Fruit fly (Drosophila melanogaster) whole organism, embryonic: ENCODE results near the gene CG6959.

Experiments
- Abd-B ChIP-seq: fragments of 200-800 bp; sonication (Bioruptor generic); optimal IDR thresholded peaks from 2 replicates; lab custom pipeline; 2018; ENCODE audit warnings: missing biosample characterization, mild to moderate bottlenecking, missing genetic modification characterization, moderate library complexity
- Atf-2 ChIP-seq: fragments of 200-800 bp; sonication (Bioruptor generic); optimal IDR thresholded peaks from 2 replicates; lab custom pipeline; 2016; ENCODE audit warnings: missing biosample characterization, missing genetic modification characterization
- BEAF-32 ChIP-seq: fragments of 200-800 bp; sonication (Bioruptor generic); optimal IDR thresholded peaks from 3 replicates; lab custom pipeline; 2017; ENCODE audit warnings: missing biosample characterization, missing genetic modification characterization, mild to moderate bottlenecking, moderate library complexity, missing genetic modification reagents
- CG11085 ChIP-seq: fragments of 200-800 bp; sonication (Bioruptor generic); IDR thresholded peaks from 2 replicates; pipeline ENCODE4 v1.3.6; 2022; ENCODE audit warnings: missing biosample characterization, missing genetic modification characterization
- CG11695 ChIP-seq: fragments of 200-800 bp; sonication (Bioruptor generic); IDR thresholded peaks from 3 replicates; pipeline ENCODE4 v1.3.6; 2022; ENCODE audit warnings: missing biosample characterization, missing genetic modification characterization
- CG1233 ChIP-seq: fragments of 200-800 bp; sonication (Bioruptor generic); optimal IDR thresholded peaks from 4 replicates; lab custom pipeline; 2018; ENCODE audit warnings: missing biosample characterization, mild to moderate bottlenecking, missing genetic modification characterization
- CG15601 ChIP-seq: fragments of 200-800 bp; sonication (Bioruptor generic); optimal IDR thresholded peaks from 3 replicates; lab custom pipeline; 2019; ENCODE audit warnings: missing biosample characterization, mild to moderate bottlenecking, missing genetic modification characterization, moderate library complexity
- CG15696 ChIP-seq: fragments of 200-800 bp; sonication (Bioruptor generic); optimal IDR thresholded peaks from 2 replicates; lab custom pipeline; 2019; ENCODE audit warnings: missing biosample characterization, mild to moderate bottlenecking, missing genetic modification characterization, moderate library complexity
- CG34376 ChIP-seq: fragments of 200-800 bp; sonication (Bioruptor generic); optimal IDR thresholded peaks from 2 replicates; lab custom pipeline; 2018; ENCODE audit warnings: missing biosample characterization, mild to moderate bottlenecking, missing genetic modification characterization
- CG3995 ChIP-seq: fragments of 200-800 bp; sonication (Bioruptor generic); optimal IDR thresholded peaks from 3 replicates; lab custom pipeline; 2016; ENCODE audit warnings: missing biosample characterization, missing genetic modification characterization
- CG42726 ChIP-seq: fragments of 200-800 bp; sonication (Bioruptor generic); IDR thresholded peaks from 2 replicates; pipeline ENCODE4 v1.3.6; 2022; ENCODE audit warnings: missing biosample characterization, missing genetic modification characterization; ENCODE audit not compliant: partially characterized antibody
- CG4360 ChIP-seq: fragments of 200-800 bp; sonication (Bioruptor generic); IDR thresholded peaks from 2 replicates; pipeline ENCODE4 v1.3.6; 2022; ENCODE audit warnings: missing biosample characterization, missing genetic modification characterization
- CG5180 ChIP-seq: fragments of 200-800 bp; sonication (Bioruptor generic); optimal IDR thresholded peaks from 3 replicates; lab custom pipeline; 2017; ENCODE audit warnings: missing biosample characterization, missing genetic modification characterization, mild to moderate bottlenecking, moderate library complexity, missing genetic modification reagents
- CG7745 ChIP-seq: fragments of 200-800 bp; sonication (Bioruptor generic); optimal IDR thresholded peaks from 2 replicates; lab custom pipeline; 2018; ENCODE audit warnings: missing biosample characterization, mild to moderate bottlenecking, missing genetic modification characterization, moderate library complexity
- CG7963 ChIP-seq: fragments of 200-800 bp; sonication (Bioruptor generic); IDR thresholded peaks from 3 replicates; pipeline ENCODE4 v1.3.6; 2022; ENCODE audit warnings: missing biosample characterization, missing genetic modification characterization; ENCODE audit not compliant: partially characterized antibody
- CG8924 ChIP-seq: fragments of 200-800 bp; optimal IDR thresholded peaks from 3 replicates; lab custom pipeline; 2019; ENCODE audit warnings: missing biosample characterization, mild to moderate bottlenecking, missing genetic modification characterization, moderate library complexity
- CG9876 ChIP-seq: fragments of 200-800 bp; sonication (Bioruptor generic); optimal IDR thresholded peaks from 2 replicates; lab custom pipeline; 2016; ENCODE audit warnings: missing biosample characterization, missing genetic modification characterization
- CoRest ChIP-seq: fragments of 200-800 bp; sonication (Bioruptor generic); optimal IDR thresholded peaks from 3 replicates; lab custom pipeline; 2018; ENCODE audit warnings: missing biosample characterization, mild to moderate bottlenecking, missing genetic modification characterization, moderate library complexity
- Dad ChIP-seq: fragments of 200-800 bp; sonication (Bioruptor generic); optimal IDR thresholded peaks from 3 replicates; lab custom pipeline; 2016; ENCODE audit warnings: missing biosample characterization, missing genetic modification characterization
- Doc3 ChIP-seq: fragments of 200-800 bp; sonication (Bioruptor generic); IDR thresholded peaks from 3 replicates; pipeline ENCODE4 v1.3.6; 2022; ENCODE audit warnings: missing biosample characterization, missing genetic modification characterization; ENCODE audit not compliant: partially characterized antibody
- GATAe ChIP-seq: fragments of 200-800 bp; sonication (Bioruptor generic); conservative IDR thresholded peaks from 2 replicates; pipeline ENCODE4 v1.3.6; 2022; ENCODE audit warnings: missing biosample characterization, missing genetic modification characterization
- Hr78 ChIP-seq, 2 experiments: fragments of 200-800 bp in 1 of 2; fragments of >200 bp in 1 of 2; sonication (Bioruptor generic) in 1 of 2; optimal IDR thresholded peaks; 2 replicates each; lab custom pipeline; 2017 to 2019; ENCODE audit warnings: missing biosample characterization in 2 of 2, missing genetic modification characterization in 2 of 2, mild to moderate bottlenecking in 1 of 2, moderate library complexity in 1 of 2
- NFAT ChIP-seq: fragments of 200-800 bp; sonication (Bioruptor generic); IDR thresholded peaks from 2 replicates; pipeline ENCODE4 v1.3.6; 2022; ENCODE audit warnings: missing biosample characterization, missing genetic modification characterization
- Oli ChIP-seq: fragments of 200-800 bp; sonication (Bioruptor generic); optimal IDR thresholded peaks from 2 replicates; lab custom pipeline; 2018; ENCODE audit warnings: missing biosample characterization, mild to moderate bottlenecking, missing genetic modification characterization, moderate library complexity
- Opbp ChIP-seq: fragments of 200-800 bp; sonication (Bioruptor generic); IDR thresholded peaks from 3 replicates; pipeline ENCODE4 v1.3.6; 2022; ENCODE audit warnings: missing biosample characterization, missing genetic modification characterization; ENCODE audit not compliant: partially characterized antibody
- Ptx1 ChIP-seq: fragments of 200-800 bp; sonication (Bioruptor generic); IDR thresholded peaks from 2 replicates; pipeline ENCODE4 v1.3.6; 2022; ENCODE audit warnings: missing biosample characterization, missing genetic modification characterization
- Trl ChIP-seq, 3 experiments: fragments of >200 bp in 2 of 3; fragments of 200-800 bp in 1 of 3; sonication (Bioruptor generic) in 1 of 3; optimal IDR thresholded peaks; 2 replicates in 1 of 3; 3 replicates in 2 of 3; lab custom pipeline; 2016 to 2017; ENCODE audit warnings: missing biosample characterization in 1 of 3, missing genetic modification characterization in 1 of 3
- Vsx1 ChIP-seq: fragments of 200-800 bp; sonication (Bioruptor generic); optimal IDR thresholded peaks from 2 replicates; lab custom pipeline; 2017; ENCODE audit warnings: missing biosample characterization, mild to moderate bottlenecking, missing genetic modification characterization, missing genetic modification reagents
- Xbp1 ChIP-seq: fragments of 200-800 bp; sonication (Bioruptor generic); optimal IDR thresholded peaks from 3 replicates; lab custom pipeline; 2016; ENCODE audit warnings: missing biosample characterization, mild to moderate bottlenecking, missing genetic modification characterization
- Xrp1 ChIP-seq: fragments of 200-800 bp; sonication (Bioruptor generic); IDR thresholded peaks from 2 replicates; pipeline ENCODE4 v1.3.6; 2022; ENCODE audit warnings: missing biosample characterization, missing genetic modification characterization
- ab ChIP-seq: fragments of 200-800 bp; sonication (Bioruptor generic); optimal IDR thresholded peaks from 2 replicates; lab custom pipeline; 2016; ENCODE audit warnings: missing biosample characterization, missing genetic modification characterization
- al ChIP-seq: fragments of 200-800 bp; sonication (Bioruptor generic); IDR thresholded peaks from 2 replicates; pipeline ENCODE4 v1.3.6; 2022; ENCODE audit warnings: missing biosample characterization, missing genetic modification characterization
- chinmo ChIP-seq: fragments of 200-800 bp; sonication (Bioruptor generic); IDR thresholded peaks from 4 replicates; pipeline ENCODE4 v1.3.6; 2022; ENCODE audit warnings: missing biosample characterization, missing genetic modification characterization; ENCODE audit not compliant: partially characterized antibody
- ci ChIP-seq: fragments of 200-800 bp; sonication (Bioruptor generic); IDR thresholded peaks from 3 replicates; pipeline ENCODE4 v1.3.6; 2022; ENCODE audit warnings: missing biosample characterization, missing genetic modification characterization
- danr ChIP-seq: fragments of 200-800 bp; sonication (Bioruptor generic); IDR thresholded peaks from 2 replicates; pipeline ENCODE4 v1.3.6; 2022; ENCODE audit warnings: missing biosample characterization, missing genetic modification characterization
- dysf ChIP-seq: fragments of 200-800 bp; sonication (Bioruptor generic); IDR thresholded peaks from 3 replicates; pipeline ENCODE4 v1.3.6; 2022; ENCODE audit warnings: missing biosample characterization, missing genetic modification characterization
- kni ChIP-seq: fragments of 200-800 bp; sonication (Bioruptor generic); optimal IDR thresholded peaks from 3 replicates; lab custom pipeline; 2017; ENCODE audit warnings: mild to moderate bottlenecking, missing biosample characterization, missing genetic modification reagents, missing genetic modification characterization
- lilli ChIP-seq: fragments of 200-800 bp; sonication (Bioruptor generic); optimal IDR thresholded peaks from 3 replicates; lab custom pipeline; 2016; ENCODE audit warnings: missing biosample characterization, missing genetic modification characterization
- lov ChIP-seq, 2 experiments: fragments of 200-800 bp in 1 of 2; fragments of >200 bp in 1 of 2; sonication (Bioruptor generic) in 1 of 2; IDR thresholded peaks in 1 of 2; optimal IDR thresholded peaks in 1 of 2; 2 replicates in 1 of 2; 3 replicates in 1 of 2; pipeline versions ENCODE4 v1.3.6 to Lab custom; 2017 to 2022; ENCODE audit warnings: missing biosample characterization in 1 of 2, missing genetic modification characterization in 1 of 2
- prd ChIP-seq, 3 experiments: fragments of >200 bp in 2 of 3; fragments of 200-800 bp in 1 of 3; sonication (Bioruptor generic) in 1 of 3; optimal IDR thresholded peaks in 2 of 3; IDR thresholded peaks in 1 of 3; 2 replicates in 2 of 3; 3 replicates in 1 of 3; pipeline versions ENCODE4 v1.3.6 to Lab custom; 2017 to 2022; ENCODE audit warnings: missing biosample characterization in 1 of 3, missing genetic modification characterization in 1 of 3
- pum ChIP-seq: fragments of 200-800 bp; sonication (Bioruptor generic); optimal IDR thresholded peaks from 2 replicates; lab custom pipeline; 2016; ENCODE audit warnings: missing biosample characterization, missing genetic modification characterization
- sisA ChIP-seq: fragments of 200-800 bp; sonication (Bioruptor generic); IDR thresholded peaks from 2 replicates; pipeline ENCODE4 v1.3.6; 2022; ENCODE audit warnings: missing biosample characterization, missing genetic modification characterization
- slbo ChIP-seq: fragments of 200-800 bp; sonication (Bioruptor generic); IDR thresholded peaks from 2 replicates; pipeline ENCODE4 v1.3.6; 2022; ENCODE audit warnings: missing biosample characterization, missing genetic modification characterization
- stc ChIP-seq: fragments of 200-800 bp; sonication (Bioruptor generic); IDR thresholded peaks from 2 replicates; pipeline ENCODE4 v1.3.6; 2022; ENCODE audit warnings: missing biosample characterization, missing genetic modification characterization
- z ChIP-seq: fragments of 200-800 bp; sonication (Bioruptor generic); IDR thresholded peaks from 3 replicates; pipeline ENCODE4 v1.3.6; 2022; ENCODE audit warnings: missing biosample characterization, missing genetic modification characterization

Gene CG6959

DNA sequence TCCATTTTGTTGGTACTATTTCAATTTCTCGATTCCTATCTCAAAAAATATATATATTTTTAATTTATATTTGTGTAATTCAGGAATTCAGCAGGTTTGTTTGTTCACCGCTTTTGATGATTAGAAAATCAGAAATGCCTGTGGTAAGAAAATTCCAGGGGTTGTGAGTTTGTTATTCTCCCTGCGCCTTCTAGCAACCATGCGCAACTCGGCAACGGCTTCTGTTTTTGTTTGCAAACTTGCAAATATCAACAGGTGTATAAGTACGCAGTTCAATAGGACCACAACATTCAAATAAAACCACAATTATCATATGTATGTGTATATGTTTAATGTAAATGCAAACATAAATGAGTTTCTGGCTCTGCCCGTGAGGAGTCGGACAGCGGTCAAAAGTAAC, 23.9 kb upstream of the CG6959 start, which contains the start of gene Dnali1:
Gene Dnali1, minus strand, starts transcription at position 101 of the 400 bp plus-strand sequence.
- TF ChIP-seq CG7745 (no peak), CG9876 (GFP tag; lab: Kevin White, UChicago) (no peak)

DNA sequence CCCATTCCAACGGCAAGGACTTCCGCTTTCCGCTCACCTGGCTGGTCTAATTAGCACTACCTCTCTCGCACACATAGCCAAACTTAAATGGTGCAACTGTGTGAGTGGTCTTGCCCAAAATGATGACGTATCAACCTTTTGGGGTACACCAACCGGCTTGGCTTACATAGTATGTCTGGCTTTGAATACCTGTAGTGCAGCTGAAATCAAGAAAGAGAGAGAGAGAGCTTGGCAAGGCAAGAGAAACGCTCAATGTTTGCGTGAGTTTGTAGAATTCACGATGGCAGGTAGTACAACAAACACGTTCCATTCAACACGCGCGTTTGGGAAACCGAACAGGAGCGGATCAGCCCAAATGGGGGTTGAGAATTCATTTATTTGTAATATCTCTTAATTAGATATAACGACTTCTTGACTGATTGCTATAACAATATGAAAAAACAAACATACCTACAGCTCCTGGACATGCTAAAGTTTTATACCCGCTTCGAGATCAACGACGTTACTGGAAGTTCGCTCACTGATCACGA, 18.8 kb upstream of the CG6959 start:
- TF ChIP-seq CG42726 (GFP tag; lab: Robert Waterston, UW): 0 out of 2 replicates have a peak, but pooled peaks have one; percentile 40
- TF ChIP-seq sisA: 0 out of 2 replicates have a peak, but pooled peaks have one; percentile 27
- TF ChIP-seq pum (GFP tag; lab: Kevin White, UChicago): peak; percentile 12
- peak; percentile 75 for TF ChIP-seq CG4360 (GFP tag; lab: Robert Waterston, UW)
- peak; percentile 63 to 64 for TF ChIP-seq Trl (optimal IDR thresholded peaks at IDR 0.05; lab: Kevin White, UChicago)
- TF ChIP-seq Trl (GFP tag; optimal IDR thresholded peaks at IDR 0.05; lab: Kevin White, UChicago): no peak
- peak; percentile 14 for TF ChIP-seq CG1233 (GFP tag; lab: Kevin White, UChicago)
- TF ChIP-seq NFAT (GFP tag; lab: Robert Waterston, UW): 0 out of 2 replicates have a peak, but pooled peaks have one; percentile 18
- no peak for TF ChIP-seq Hr78 (GFP tag; optimal IDR thresholded peaks at IDR 0.05; lab: Kevin White, UChicago)
- peak; percentile 9 for TF ChIP-seq CoRest (tag; lab: Kevin White, UChicago)
- TF ChIP-seq Atf-2: no peak
- 0 out of 3 replicates have a peak, but pooled peaks have one; percentile 28 for TF ChIP-seq dysf
- peak; percentile 11; the same call in 1 of the 2 replicates for TF ChIP-seq slbo (GFP tag; lab: Robert Waterston, UW)
- peak; percentile 88 for TF ChIP-seq kni (GFP tag; lab: Kevin White, UChicago)
- no peak for TF ChIP-seq danr
- TF ChIP-seq CG8924 (tag; lab: Kevin White, UChicago): no peak
- TF ChIP-seq GATAe (GFP tag; lab: Robert Waterston, UW): no peak
- no peak for TF ChIP-seq stc (GFP tag; lab: Robert Waterston, UW)
- TF ChIP-seq CG5180 (GFP tag; lab: Kevin White, UChicago): peak; percentile 81
- TF ChIP-seq Xbp1 (GFP tag; lab: Kevin White, UChicago): peak; percentile 29
- TF ChIP-seq chinmo (GFP tag; lab: Robert Waterston, UW): peak; percentile 87; the same call in 2 of the 4 replicates
- TF ChIP-seq Doc3: 0 out of 3 replicates have a peak, but pooled peaks have one; percentile 19
- peak; percentile 30 for TF ChIP-seq CG15601 (tag; lab: Kevin White, UChicago)
- TF ChIP-seq Xrp1 (GFP tag; lab: Robert Waterston, UW): peak; percentile 31; the same call in 1 of the 2 replicates
- 0 out of 3 replicates have a peak, but pooled peaks have one; percentile 25 for TF ChIP-seq z (GFP tag; lab: Robert Waterston, UW)
- peak; percentile 17 for TF ChIP-seq Dad (GFP tag; lab: Kevin White, UChicago)
- TF ChIP-seq CG15696 (tag; lab: Kevin White, UChicago): peak; percentile 23
- TF ChIP-seq Opbp (GFP tag; lab: Robert Waterston, UW): peak; percentile 73; the same call in 2 of the 3 replicates
- TF ChIP-seq Ptx1 (GFP tag; lab: Robert Waterston, UW): 0 out of 2 replicates have a peak, but pooled peaks have one; percentile 16
- peak; percentile 30 for TF ChIP-seq CG3995 (GFP tag; lab: Kevin White, UChicago)
- peak; percentile 17; the same call in 2 of the 3 replicates for TF ChIP-seq ci (GFP tag; lab: Robert Waterston, UW)
- TF ChIP-seq Vsx1 (GFP tag; lab: Kevin White, UChicago): peak; percentile 68
- no peak for TF ChIP-seq CG11085
- no peak for TF ChIP-seq lov (optimal IDR thresholded peaks at IDR 0.05; lab: Kevin White, UChicago)
- no peak for TF ChIP-seq lov (GFP tag; IDR thresholded peaks at IDR 0.05; lab: Robert Waterston, UW)
- TF ChIP-seq CG34376: no peak
- no peak for TF ChIP-seq CG11695 (GFP tag; lab: Robert Waterston, UW)
- TF ChIP-seq CG7963: peak; percentile 38; the same call in 1 of the 3 replicates
- TF ChIP-seq Oli: peak; percentile 32
- TF ChIP-seq ab: no peak
- TF ChIP-seq al (GFP tag; lab: Robert Waterston, UW): 0 out of 2 replicates have a peak, but pooled peaks have one; percentile 24
- TF ChIP-seq prd (optimal IDR thresholded peaks at IDR 0.05; lab: Kevin White, UChicago): no peak
- peak; percentile 33; the same call in 1 of the 3 replicates for TF ChIP-seq prd (GFP tag; IDR thresholded peaks at IDR 0.05; lab: Robert Waterston, UW)
- TF ChIP-seq Abd-B (GFP tag; lab: Kevin White, UChicago): no peak
- peak; percentile 39 for TF ChIP-seq BEAF-32
- no peak for TF ChIP-seq lilli (GFP tag; lab: Kevin White, UChicago)
